Worm (Caenorhabditis elegans) whole organism, young adult: Measurements from ENCODE around the gene sri-4.

ENCODE experiments used
- C17E4.6 ChIP-seq: fragments of 200-800 bp; sonication (Bioruptor generic); IDR thresholded peaks from 2 replicates; pipeline ENCODE4 v1.3.6; 2022; ENCODE audit warnings: missing genetic modification reagents, missing genetic modification characterization, missing compliant biosample characterization
- F10E7.11 ChIP-seq: sonication (generic microtip); optimal IDR thresholded peaks from 2 replicates; lab custom pipeline; 2017; ENCODE audit warnings: mild to moderate bottlenecking, missing genetic modification characterization, moderate library complexity, missing compliant biosample characterization
- F22D6.2 ChIP-seq: sonication (generic microtip); optimal IDR thresholded peaks from 2 replicates; lab custom pipeline; 2016; ENCODE audit warnings: mild to moderate bottlenecking, missing genetic modification characterization, missing compliant biosample characterization
- F33H1.4 ChIP-seq: fragments of 200-800 bp; sonication (Bioruptor generic); IDR thresholded peaks from 2 replicates; pipeline ENCODE4 v1.3.6; 2022; ENCODE audit warnings: missing genetic modification reagents, missing genetic modification characterization, missing compliant biosample characterization
- F52B5.7 ChIP-seq: sonication (generic microtip); optimal IDR thresholded peaks from 2 replicates; lab custom pipeline; 2016; ENCODE audit warnings: mild to moderate bottlenecking, missing genetic modification characterization, missing compliant biosample characterization
- F57C9.4 ChIP-seq: sonication (generic microtip); optimal IDR thresholded peaks from 2 replicates; lab custom pipeline; 2017; ENCODE audit warnings: mild to moderate bottlenecking, missing genetic modification characterization, missing compliant biosample characterization
- Y56A3A.18 ChIP-seq: fragments of 200-800 bp; sonication (Bioruptor generic); IDR thresholded peaks from 2 replicates; pipeline ENCODE4 v1.3.6; 2022; ENCODE audit warnings: missing genetic modification reagents, missing genetic modification characterization, missing compliant biosample characterization
- Y95B8A.8 ChIP-seq: fragments of 200-800 bp; sonication (Bioruptor generic); IDR thresholded peaks from 2 replicates; pipeline ENCODE4 v1.3.6; 2022; ENCODE audit warnings: missing genetic modification reagents, missing genetic modification characterization, missing compliant biosample characterization
- ZK185.1 ChIP-seq: sonication (generic microtip); optimal IDR thresholded peaks from 2 replicates; lab custom pipeline; 2016; ENCODE audit warnings: mild to moderate bottlenecking, missing genetic modification characterization, missing compliant biosample characterization; ENCODE audit not compliant: poor library complexity, severe bottlenecking
- attf-6 ChIP-seq: fragments of 200-800 bp; sonication (Bioruptor generic); IDR thresholded peaks from 2 replicates; pipeline ENCODE4 v1.3.6; 2022; ENCODE audit warnings: missing genetic modification reagents, missing genetic modification characterization, missing compliant biosample characterization
- ccch-3 ChIP-seq: fragments of 200-800 bp; sonication (Bioruptor generic); optimal IDR thresholded peaks from 2 replicates; lab custom pipeline; 2018; ENCODE audit warnings: mild to moderate bottlenecking, missing genetic modification characterization, missing compliant biosample characterization
- ceh-100 ChIP-seq: fragments of 200-800 bp; sonication (Bioruptor generic); IDR thresholded peaks from 2 replicates; pipeline ENCODE4 v1.3.6; 2022; ENCODE audit warnings: missing genetic modification reagents, missing genetic modification characterization, missing compliant biosample characterization
- ceh-40 ChIP-seq: fragments of 200-800 bp; sonication (Bioruptor generic); IDR thresholded peaks from 2 replicates; pipeline ENCODE4 v1.3.6; 2022; ENCODE audit warnings: missing genetic modification characterization, missing compliant biosample characterization
- ceh-58 ChIP-seq: fragments of 200-800 bp; sonication (Bioruptor generic); IDR thresholded peaks from 2 replicates; pipeline ENCODE4 v1.3.6; 2022; ENCODE audit warnings: missing genetic modification characterization, missing compliant biosample characterization
- dpff-1 ChIP-seq: sonication (generic microtip); optimal IDR thresholded peaks from 2 replicates; lab custom pipeline; 2017; ENCODE audit warnings: mild to moderate bottlenecking, missing genetic modification characterization, missing compliant biosample characterization
- egl-18 ChIP-seq: fragments of 200-800 bp; sonication (Bioruptor generic); IDR thresholded peaks from 2 replicates; pipeline ENCODE4 v1.3.6; 2022; ENCODE audit warnings: missing genetic modification reagents, missing genetic modification characterization, missing compliant biosample characterization
- egrh-3 ChIP-seq: fragments of 200-800 bp; sonication (Bioruptor generic); IDR thresholded peaks from 2 replicates; pipeline ENCODE4 v1.3.6; 2022; ENCODE audit warnings: missing genetic modification reagents, missing genetic modification characterization, missing compliant biosample characterization
- fkh-3 ChIP-seq: sonication (generic microtip); optimal IDR thresholded peaks from 2 replicates; lab custom pipeline; 2016; ENCODE audit warnings: mild to moderate bottlenecking, missing genetic modification characterization, missing compliant biosample characterization
- gei-17 ChIP-seq: fragments of 200-800 bp; sonication (Bioruptor generic); optimal IDR thresholded peaks from 2 replicates; lab custom pipeline; 2018; ENCODE audit warnings: mild to moderate bottlenecking, missing genetic modification characterization, missing compliant biosample characterization
- lin-26 ChIP-seq: fragments of 200-800 bp; sonication (Bioruptor generic); IDR thresholded peaks from 2 replicates; pipeline ENCODE4 v1.3.6; 2022; ENCODE audit warnings: missing genetic modification reagents, missing genetic modification characterization, missing compliant biosample characterization
- lin-54 ChIP-seq: fragments of 200-800 bp; sonication (Bioruptor generic); optimal IDR thresholded peaks from 2 replicates; lab custom pipeline; 2018; ENCODE audit warnings: mild to moderate bottlenecking, missing genetic modification characterization, missing compliant biosample characterization
- madf-6 ChIP-seq: fragments of 200-800 bp; sonication (Bioruptor generic); IDR thresholded peaks from 2 replicates; pipeline ENCODE4 v1.3.6; 2022; ENCODE audit warnings: missing genetic modification reagents, missing genetic modification characterization, missing compliant biosample characterization
- mcd-1 ChIP-seq: fragments of 200-800 bp; sonication (Bioruptor generic); IDR thresholded peaks from 2 replicates; pipeline ENCODE4 v1.3.6; 2022; ENCODE audit warnings: missing genetic modification reagents, missing genetic modification characterization, missing compliant biosample characterization
- mxl-1 ChIP-seq: sonication (generic microtip); optimal IDR thresholded peaks from 2 replicates; lab custom pipeline; 2016; ENCODE audit warnings: missing genetic modification characterization, missing compliant biosample characterization
- nfya-1 ChIP-seq: sonication (generic microtip); optimal IDR thresholded peaks from 2 replicates; lab custom pipeline; 2017; ENCODE audit warnings: antibody characterized with exemption, missing compliant biosample characterization, missing genetic modification characterization, borderline replicate concordance; ENCODE audit not compliant: insufficient read depth
- nfyb-1 ChIP-seq: fragments of 200-800 bp; sonication (Bioruptor generic); IDR thresholded peaks from 2 replicates; pipeline ENCODE4 v1.3.6; 2022; ENCODE audit warnings: missing genetic modification reagents, missing genetic modification characterization, missing compliant biosample characterization
- nhr-80 ChIP-seq: sonication (generic microtip); optimal IDR thresholded peaks from 2 replicates; lab custom pipeline; 2016; ENCODE audit warnings: missing genetic modification characterization, missing compliant biosample characterization
- nhr-90 ChIP-seq: sonication (generic microtip); optimal IDR thresholded peaks from 2 replicates; lab custom pipeline; 2016; ENCODE audit warnings: missing genotype, mild to moderate bottlenecking, missing genetic modification characterization, missing compliant biosample characterization
- repo-1 ChIP-seq: sonication (generic microtip); optimal IDR thresholded peaks from 2 replicates; lab custom pipeline; 2017; ENCODE audit warnings: mild to moderate bottlenecking, missing genetic modification characterization, missing compliant biosample characterization
- rpc-1 ChIP-seq, 2 experiments: fragments of 150-350 bp in 1 of 2; sonication (generic microtip) in 1 of 2; optimal IDR thresholded peaks; 2 replicates each; lab custom pipeline; 2014 to 2018; ENCODE audit warnings: missing biosample characterization in 1 of 2, missing genetic modification characterization in 1 of 2, missing genetic modification reagents in 1 of 2, missing genotype in 1 of 2
- sea-2 ChIP-seq: fragments of 200-800 bp; sonication (Bioruptor generic); IDR thresholded peaks from 2 replicates; pipeline ENCODE4 v1.3.6; 2022; ENCODE audit warnings: missing genetic modification characterization, missing compliant biosample characterization
- snpc-1.1 ChIP-seq: sonication (generic microtip); optimal IDR thresholded peaks from 2 replicates; lab custom pipeline; 2017; ENCODE audit warnings: missing genetic modification characterization, mild to moderate bottlenecking, missing compliant biosample characterization, antibody characterized with exemption, moderate library complexity, missing genotype, missing genetic modification reagents; ENCODE audit not compliant: insufficient read depth
- snpc-1.3 ChIP-seq: sonication (generic microtip); optimal IDR thresholded peaks from 2 replicates; lab custom pipeline; 2017; ENCODE audit warnings: missing genetic modification characterization, mild to moderate bottlenecking, missing compliant biosample characterization, antibody characterized with exemption, moderate library complexity, missing genotype, missing genetic modification reagents; ENCODE audit not compliant: insufficient read depth
- somi-1 ChIP-seq: fragments of 200-800 bp; sonication (Bioruptor generic); optimal IDR thresholded peaks from 2 replicates; lab custom pipeline; 2018; ENCODE audit warnings: mild to moderate bottlenecking, missing genetic modification characterization, missing compliant biosample characterization
- sptf-2 ChIP-seq: fragments of 200-800 bp; sonication (Bioruptor generic); optimal IDR thresholded peaks from 2 replicates; lab custom pipeline; 2018; ENCODE audit warnings: mild to moderate bottlenecking, missing genetic modification characterization, missing compliant biosample characterization
- ztf-26 ChIP-seq: sonication (generic microtip); optimal IDR thresholded peaks from 2 replicates; lab custom pipeline; 2017; ENCODE audit warnings: missing genetic modification characterization, missing compliant biosample characterization
- ztf-3 ChIP-seq: fragments of 200-800 bp; sonication (Bioruptor generic); optimal IDR thresholded peaks from 2 replicates; lab custom pipeline; 2018; ENCODE audit warnings: mild to moderate bottlenecking, missing genetic modification characterization, missing compliant biosample characterization

Gene sri-4

DNA sequence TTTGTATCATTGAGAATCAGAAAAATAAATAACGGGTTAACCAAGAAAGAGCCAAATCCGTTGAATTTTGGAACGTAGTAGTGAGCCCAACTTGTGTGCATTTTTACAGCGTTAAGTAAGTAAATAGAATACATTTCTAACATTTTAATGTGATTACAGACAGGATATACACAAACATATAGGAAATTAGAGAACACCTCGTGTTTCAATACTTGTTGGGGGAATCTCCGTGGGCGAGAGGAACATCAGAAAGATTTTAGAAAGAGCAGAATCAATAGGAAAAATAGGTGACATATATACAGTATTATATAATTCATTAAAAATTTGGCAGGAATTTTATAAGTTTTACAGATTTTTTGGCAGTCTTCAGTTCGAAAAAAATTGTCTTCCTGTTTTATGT is 9.4 kb upstream of the sri-4 start, which contains the start of gene srj-24:
srj-24 (minus strand) TSS at position 101 of the 400 bp plus-strand sequence.
- TF ChIP-seq mcd-1 (GFP tag; lab: Robert Waterston, UW) (no peak), ceh-58 (no peak), sea-2 (no peak), ccch-3 (GFP tag; lab: Kevin White, UChicago) (no peak), mxl-1 (no peak), C17E4.6 (GFP tag; lab: Robert Waterston, UW) (no peak), F33H1.4 (GFP tag; lab: Robert Waterston, UW) (no peak), fkh-3 (tag; lab: Kevin White, UChicago) (no peak), ZK185.1 (no peak), nhr-90 (no peak), dpff-1 (tag; lab: Kevin White, UChicago) (no peak), F22D6.2 (tag; lab: Kevin White, UChicago) (no peak)

DNA sequence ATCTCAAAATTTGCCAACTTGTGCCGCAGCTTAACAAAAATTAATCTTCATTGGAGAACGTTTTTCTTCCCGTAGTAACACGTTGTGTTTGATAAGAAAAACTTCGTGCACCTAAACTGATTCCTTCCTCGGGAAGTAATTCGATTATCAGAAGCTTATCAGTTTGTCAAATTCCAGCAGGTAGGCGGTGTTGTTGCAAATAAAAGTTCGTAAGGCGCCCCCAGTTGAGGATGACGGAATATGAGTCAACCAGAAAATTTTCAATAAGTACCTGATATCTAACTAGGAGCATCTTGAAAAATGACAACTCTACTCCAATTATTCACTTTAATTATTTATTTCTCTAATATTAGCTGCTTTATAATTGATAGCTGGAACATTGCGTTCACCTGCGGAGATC is 6.3 kb upstream of the sri-4 start, which contains the start of gene C05E4.7:
C05E4.7 (plus strand) TSS at position 301 of the 400 bp plus-strand sequence.
- TF ChIP-seq nhr-80 (tag; lab: Kevin White, UChicago) (no peak), repo-1 (no peak), rpc-1 (optimal IDR thresholded peaks at IDR 0.05; lab: Kevin White, UChicago) (no peak), rpc-1 (tag; optimal IDR thresholded peaks at IDR 0.05; lab: Kevin White, UChicago) (no peak), ceh-100 (GFP tag; lab: Robert Waterston, UW) (no peak), Y56A3A.18 (no peak), sptf-2 (GFP tag; lab: Kevin White, UChicago) (no peak), nfyb-1 (GFP tag; lab: Robert Waterston, UW) (no peak), ztf-3 (no peak), attf-6 (GFP tag; lab: Robert Waterston, UW) (no peak), dpff-1 (tag; lab: Kevin White, UChicago) (no peak), ztf-26 (no peak)

DNA sequence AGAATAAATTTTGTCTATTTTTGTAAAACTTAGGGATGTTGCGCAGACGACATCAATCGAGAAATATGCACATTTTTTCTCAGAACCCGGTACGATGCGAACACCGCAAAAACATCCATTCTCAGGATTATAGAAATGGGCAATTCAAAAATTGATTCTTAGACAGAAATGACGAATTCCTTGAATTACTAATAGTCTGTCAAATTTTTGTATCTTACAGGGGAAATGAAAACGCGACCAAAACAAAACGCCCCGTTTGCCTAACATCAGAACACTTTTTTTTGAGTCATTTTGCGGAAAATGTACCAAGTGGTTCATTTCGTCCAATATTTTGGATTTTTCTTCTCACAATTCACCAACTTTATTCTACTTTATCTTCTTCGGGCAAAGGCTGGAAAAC is 4.8 kb upstream of the sri-4 start, which contains the start of gene str-134:
str-134 (plus strand) TSS at position 301 of the 400 bp plus-strand sequence.
- TF ChIP-seq egrh-3 (GFP tag; lab: Robert Waterston, UW) (no peak), snpc-1.1 (no peak), F52B5.7 (tag; lab: Kevin White, UChicago) (no peak), lin-26 (no peak), snpc-1.3 (tag; lab: Kevin White, UChicago) (no peak), ztf-3 (no peak), Y95B8A.8 (no peak), nfyb-1 (GFP tag; lab: Robert Waterston, UW) (no peak), ceh-40 (GFP tag; lab: Robert Waterston, UW) (no peak), mxl-1 (no peak), egl-18 (no peak), madf-6 (GFP tag; lab: Robert Waterston, UW) (no peak), gei-17 (GFP tag; lab: Kevin White, UChicago) (no peak), F57C9.4 (no peak)

DNA sequence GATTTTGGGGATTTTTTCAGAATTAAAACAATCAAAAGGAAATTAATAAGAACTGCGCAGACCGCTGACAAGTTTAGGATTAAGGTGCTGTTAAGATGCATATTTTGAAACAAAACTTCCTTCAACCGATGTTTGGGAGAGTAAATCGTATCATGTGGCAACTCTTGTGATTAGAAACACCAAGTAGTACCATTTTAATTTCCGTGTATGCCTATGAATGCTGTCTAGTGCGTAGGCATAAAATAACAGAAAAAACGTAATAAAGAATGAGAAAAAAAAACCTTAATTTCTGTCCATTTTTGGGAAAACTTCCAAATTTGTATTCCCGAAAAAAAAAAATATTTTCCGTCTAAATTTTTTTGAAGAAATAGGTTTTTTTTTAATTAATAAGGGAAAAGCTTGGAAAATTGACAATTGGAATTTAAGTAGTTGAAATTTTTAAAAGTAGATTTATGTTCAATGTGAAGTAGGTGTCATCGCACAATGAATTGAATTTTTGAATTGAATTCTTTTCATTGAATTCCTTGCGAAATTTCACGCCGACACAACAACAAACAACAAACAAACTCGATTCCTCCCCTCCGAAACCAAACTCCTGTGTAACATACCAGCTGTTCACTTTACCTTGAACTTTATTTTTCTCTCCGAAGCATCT is 4.7 kb downstream of the sri-4 start, which contains the start of the genes str-262 and srp-1:
str-262 (minus strand) TSS at position 101 of the 655 bp plus-strand sequence.
srp-1 (plus strand) TSS at position 605 of the 655 bp plus-strand sequence.
- TF ChIP-seq nfya-1 (tag; lab: Kevin White, UChicago) (no peak), ceh-58 (no peak), F22D6.2 (tag; lab: Kevin White, UChicago) (no peak), ZK185.1 (no peak), lin-54 (no peak), nhr-80 (tag; lab: Kevin White, UChicago) (no peak), F10E7.11 (tag; lab: Kevin White, UChicago) (no peak), somi-1 (GFP tag; lab: Kevin White, UChicago) (no peak)
